Worm (Caenorhabditis elegans) whole organism, L2 larva: Measurements from ENCODE around the gene F32H5.1.

Experiments used
- lin-39 ChIP-seq: fragments of 150-350 bp; optimal IDR thresholded peaks from 2 replicates; lab custom pipeline; 2014; ENCODE audit warnings: missing biosample characterization, missing genetic modification reagents, missing genetic modification characterization
- skn-1 ChIP-seq: sonication (generic microtip); optimal IDR thresholded peaks from 2 replicates; lab custom pipeline; 2017; ENCODE audit warnings: missing biosample characterization, missing genetic modification characterization
- ztf-11 ChIP-seq: sonication (generic microtip); optimal IDR thresholded peaks from 2 replicates; lab custom pipeline; 2017; ENCODE audit warnings: missing biosample characterization, missing genetic modification characterization

- no peak for TF ChIP-seq ztf-11 (tag; lab: Kevin White, UChicago)
- TF ChIP-seq lin-39 (tag; lab: Kevin White, UChicago), result no peak
- no peak for TF ChIP-seq skn-1 (tag; lab: Kevin White, UChicago)
These were observed 1.6 kb downstream of the F32H5.1 start for ce11 chrV:13356210-13356609.
